5 worm cellular contexts compared by ENCODE assay signal in the genomic region with DNA sequence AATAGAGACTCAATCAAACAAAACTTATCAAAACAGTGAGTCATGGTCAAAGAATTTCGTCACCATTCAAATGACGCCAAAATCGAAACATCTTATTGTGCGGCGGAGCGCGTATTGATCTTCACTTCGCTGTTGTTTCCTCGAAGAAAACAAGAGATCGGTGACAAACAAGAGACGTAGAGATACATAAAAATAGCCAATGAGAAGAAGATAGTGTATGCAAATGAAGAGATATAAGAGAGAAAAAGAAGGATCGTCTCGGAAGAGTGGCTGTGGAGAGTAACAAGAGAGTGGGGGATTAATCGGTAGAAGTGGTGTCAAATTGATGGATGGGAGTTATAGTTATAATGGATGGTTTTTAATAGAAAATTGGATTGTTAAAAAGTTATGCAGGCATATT.
TF ChIP-seq lines count a peak whose summit lies in the region.

No protein-coding gene starts in this region.

TF ChIP-seq in whole organism, L1 larva, 84 proteins besides CTCF, POLR2A, EP300 and RAD21 (continues in another document):
- peak; percentile 45 for TF ChIP-seq lin-15B (tag; optimal IDR thresholded peaks at IDR 0.05; lab: Kevin White, UChicago)
- no peak; the same call in 1 of the 2 replicates for TF ChIP-seq isw-1 (GFP tag; IDR thresholded peaks at IDR 0.05; lab: Robert Waterston, UW)
- TF ChIP-seq egl-13 (tag; optimal IDR thresholded peaks at IDR 0.05; lab: Kevin White, UChicago): no peak
- no peak for TF ChIP-seq pag-3 (tag; optimal IDR thresholded peaks at IDR 0.05; lab: Kevin White, UChicago; ENCODE audit: borderline replicate concordance, insufficient read depth)
- peak; percentile 47 for TF ChIP-seq irx-1 (tag; optimal IDR thresholded peaks at IDR 0.05; lab: Kevin White, UChicago)
- peak; percentile 42 for TF ChIP-seq fos-1 (tag; optimal IDR thresholded peaks at IDR 0.05; lab: Kevin White, UChicago)
- no peak for TF ChIP-seq nhr-84 (tag; optimal IDR thresholded peaks at IDR 0.05; lab: Kevin White, UChicago)
- no peak for TF ChIP-seq Y116A8C.19 (tag; optimal IDR thresholded peaks at IDR 0.05; lab: Kevin White, UChicago; ENCODE audit: borderline replicate concordance)
- TF ChIP-seq lin-35 (GFP tag; optimal IDR thresholded peaks at IDR 0.05; lab: Kevin White, UChicago): peak; percentile 21 to 52
- TF ChIP-seq rnt-1 (tag; optimal IDR thresholded peaks at IDR 0.05; lab: Kevin White, UChicago): peak; percentile 35
- no peak for TF ChIP-seq ets-5 (GFP tag; IDR thresholded peaks at IDR 0.05; lab: Robert Waterston, UW)
- TF ChIP-seq unc-86 (tag; optimal IDR thresholded peaks at IDR 0.05; lab: Kevin White, UChicago): no peak
- peak; percentile 59 to 63 for TF ChIP-seq efl-1 (optimal IDR thresholded peaks at IDR 0.05; lab: Kevin White, UChicago)
- TF ChIP-seq efl-1 (GFP tag; optimal IDR thresholded peaks at IDR 0.05 in 1 of 2; lab: Kevin White, UChicago): peak; percentile 52 to 53
- no peak for TF ChIP-seq alr-1 (tag; optimal IDR thresholded peaks at IDR 0.05; lab: Kevin White, UChicago; ENCODE audit: borderline replicate concordance)
- TF ChIP-seq ceh-90 (tag; optimal IDR thresholded peaks at IDR 0.05; lab: Kevin White, UChicago): no peak

TF ChIP-seq in whole organism, L3 larva, 47 proteins besides CTCF, POLR2A, EP300 and RAD21 (continues in another document):
- TF ChIP-seq elt-2 (tag; optimal IDR thresholded peaks at IDR 0.05; lab: Kevin White, UChicago) (no peak), aly-2 (tag; optimal IDR thresholded peaks at IDR 0.05; lab: Kevin White, UChicago) (no peak), nhr-237 (tag; optimal IDR thresholded peaks at IDR 0.05; lab: Kevin White, UChicago) (no peak), ceh-28 (tag; optimal IDR thresholded peaks at IDR 0.05; lab: Kevin White, UChicago) (peak; percentile 56), snpc-4 (tag; optimal IDR thresholded peaks at IDR 0.05; lab: Kevin White, UChicago) (peak; percentile 42), lin-15B (tag; optimal IDR thresholded peaks at IDR 0.05; lab: Kevin White, UChicago) (peak; percentile 66), eor-1 (tag; optimal IDR thresholded peaks at IDR 0.05; lab: Kevin White, UChicago) (no peak), lsy-12 (tag; optimal IDR thresholded peaks at IDR 0.05; lab: Kevin White, UChicago) (no peak), R02D3.7 (tag; optimal IDR thresholded peaks at IDR 0.05; lab: Kevin White, UChicago) (no peak), lin-39 (tag; optimal IDR thresholded peaks at IDR 0.05; lab: Kevin White, UChicago) (peak; percentile 24), egl-27 (tag; optimal IDR thresholded peaks at IDR 0.05; lab: Kevin White, UChicago) (no peak), elt-3 (tag; optimal IDR thresholded peaks at IDR 0.05; lab: Kevin White, UChicago) (no peak), sea-2 (GFP tag; optimal IDR thresholded peaks at IDR 0.05; lab: Kevin White, UChicago) (no peak), daf-12 (tag; optimal IDR thresholded peaks at IDR 0.05; lab: Kevin White, UChicago) (no peak), nhr-77 (tag; optimal IDR thresholded peaks at IDR 0.05; lab: Kevin White, UChicago) (no peak), egl-5 (tag; optimal IDR thresholded peaks at IDR 0.05; lab: Kevin White, UChicago) (peak; percentile 64), pha-4 (tag; optimal IDR thresholded peaks at IDR 0.05; lab: Kevin White, UChicago) (peak; percentile 59), ama-1 (optimal IDR thresholded peaks at IDR 0.05; lab: Kevin White, UChicago) (no peak), hmg-11 (tag; optimal IDR thresholded peaks at IDR 0.05; lab: Kevin White, UChicago) (peak; percentile 44)

TF ChIP-seq in whole organism, early embryonic, 17 proteins besides CTCF, POLR2A, EP300 and RAD21:
- peak; percentile 14 for TF ChIP-seq F13C5.2 (tag; optimal IDR thresholded peaks at IDR 0.05; lab: Kevin White, UChicago)
- no peak for TF ChIP-seq tra-4 (tag; optimal IDR thresholded peaks at IDR 0.05; lab: Kevin White, UChicago)
- no peak for TF ChIP-seq ceh-13 (GFP tag; optimal IDR thresholded peaks at IDR 0.05; lab: Kevin White, UChicago)

TF ChIP-seq in whole organism, midembryonic, 9 proteins besides CTCF, POLR2A, EP300 and RAD21:
- TF ChIP-seq klf-2 (GFP tag; conservative IDR thresholded peaks at IDR 0.05; lab: Robert Waterston, UW): no peak
- TF ChIP-seq tab-1 (GFP tag; IDR thresholded peaks at IDR 0.05; lab: Robert Waterston, UW): no peak
- 0 out of 2 replicates have a peak, but pooled peaks have one; percentile 22 for TF ChIP-seq flt-1 (GFP tag; IDR thresholded peaks at IDR 0.05; lab: Robert Waterston, UW)
- TF ChIP-seq cog-1 (tag; optimal IDR thresholded peaks at IDR 0.05; lab: Kevin White, UChicago): peak; percentile 66

TF ChIP-seq in whole organism, young adult, 124 proteins besides CTCF, POLR2A, EP300 and RAD21:
- TF ChIP-seq somi-1 (GFP tag; optimal IDR thresholded peaks at IDR 0.05; lab: Kevin White, UChicago) (no peak), lin-54 (GFP tag; optimal IDR thresholded peaks at IDR 0.05; lab: Kevin White, UChicago) (no peak), mel-28 (tag; optimal IDR thresholded peaks at IDR 0.05; lab: Kevin White, UChicago; ENCODE audit: borderline replicate concordance) (no peak), F57C9.4 (tag; optimal IDR thresholded peaks at IDR 0.05; lab: Kevin White, UChicago) (no peak), hmg-1.2 (GFP tag; IDR thresholded peaks at IDR 0.05; lab: Robert Waterston, UW) (peak; percentile 72; the same call in 1 of the 2 replicates), attf-5 (GFP tag; optimal IDR thresholded peaks at IDR 0.05; lab: Kevin White, UChicago) (peak; percentile 13), ztf-26 (tag; optimal IDR thresholded peaks at IDR 0.05; lab: Kevin White, UChicago) (no peak), unc-62 (GFP tag; optimal IDR thresholded peaks at IDR 0.05; lab: Kevin White, UChicago) (no peak), lsy-27 (tag; optimal IDR thresholded peaks at IDR 0.05; lab: Kevin White, UChicago; ENCODE audit: borderline replicate concordance, insufficient read depth) (no peak), hsf-1 (GFP tag; IDR thresholded peaks at IDR 0.05; lab: Robert Waterston, UW) (no peak), ceh-79 (tag; optimal IDR thresholded peaks at IDR 0.05; lab: Kevin White, UChicago) (no peak), B0336.3 (GFP tag; IDR thresholded peaks at IDR 0.05; lab: Robert Waterston, UW) (no peak), Y67H2A.10 (GFP tag; conservative IDR thresholded peaks at IDR 0.05; lab: Robert Waterston, UW) (no peak), lin-35 (GFP tag; optimal IDR thresholded peaks at IDR 0.05; lab: Kevin White, UChicago) (peak in 1 of 3 experiments; percentile 58), akir-1 (GFP tag; optimal IDR thresholded peaks at IDR 0.05; lab: Kevin White, UChicago) (no peak), pha-4 (tag; optimal IDR thresholded peaks at IDR 0.05; lab: Kevin White, UChicago) (no peak), lin-40 (tag; optimal IDR thresholded peaks at IDR 0.05; lab: Kevin White, UChicago) (no peak), K12H6.12 (tag; optimal IDR thresholded peaks at IDR 0.05; lab: Kevin White, UChicago) (no peak), ztf-22 (GFP tag; optimal IDR thresholded peaks at IDR 0.05; lab: Kevin White, UChicago) (no peak), F55B11.4 (tag; optimal IDR thresholded peaks at IDR 0.05; lab: Kevin White, UChicago; ENCODE audit: borderline replicate concordance, insufficient read depth) (no peak), ztf-18 (tag; optimal IDR thresholded peaks at IDR 0.05; lab: Kevin White, UChicago) (no peak), madf-10 (tag; optimal IDR thresholded peaks at IDR 0.05; lab: Kevin White, UChicago) (no peak), bed-2 (GFP tag; IDR thresholded peaks at IDR 0.05; lab: Robert Waterston, UW) (no peak), ceh-58 (GFP tag; IDR thresholded peaks at IDR 0.05; lab: Robert Waterston, UW) (no peak), nhr-120 (GFP tag; IDR thresholded peaks at IDR 0.05; lab: Robert Waterston, UW) (no peak), snpc-4 (GFP tag; optimal IDR thresholded peaks at IDR 0.05; lab: Kevin White, UChicago) (no peak), snpc-4 (tag; optimal IDR thresholded peaks at IDR 0.05; lab: Kevin White, UChicago) (peak in 1 of 4 experiments; percentile 14), K11D2.4 (GFP tag; IDR thresholded peaks at IDR 0.05; lab: Robert Waterston, UW) (no peak), tbp1 (GFP tag; optimal IDR thresholded peaks at IDR 0.05; lab: Kevin White, UChicago) (no peak), rcor-1 (GFP tag; IDR thresholded peaks at IDR 0.05; lab: Robert Waterston, UW) (no peak), C06A6.2 (GFP tag; conservative IDR thresholded peaks at IDR 0.05; lab: Robert Waterston, UW) (no peak), tbx-9 (tag; optimal IDR thresholded peaks at IDR 0.05; lab: Kevin White, UChicago; ENCODE audit: borderline replicate concordance) (no peak)
